Fruit fly (Drosophila melanogaster) whole organism, prepupa: Measurements from ENCODE around the gene Ir85a.

Experiments used
- Blimp-1 ChIP-seq: fragments of 200-800 bp; sonication (Bioruptor generic); optimal IDR thresholded peaks from 3 replicates; lab custom pipeline; 2017; ENCODE audit warnings: missing biosample characterization, missing genetic modification characterization, mild to moderate bottlenecking, moderate library complexity, missing genetic modification reagents
- CG10631 ChIP-seq: fragments of 200-800 bp; sonication (Bioruptor generic); optimal IDR thresholded peaks from 2 replicates; lab custom pipeline; 2016; ENCODE audit warnings: missing biosample characterization, missing genetic modification characterization
- CG11294 ChIP-seq: fragments of 200-800 bp; sonication (Bioruptor generic); IDR thresholded peaks from 2 replicates; pipeline ENCODE4 v1.3.6; 2022; ENCODE audit warnings: missing biosample characterization, missing genetic modification characterization
- CG11902 ChIP-seq: fragments of 200-800 bp; sonication (Bioruptor generic); optimal IDR thresholded peaks from 3 replicates; lab custom pipeline; 2016; ENCODE audit warnings: missing biosample characterization, missing genetic modification characterization
- CG1621 ChIP-seq: fragments of 200-800 bp; sonication (Bioruptor generic); optimal IDR thresholded peaks from 3 replicates; lab custom pipeline; 2018; ENCODE audit warnings: missing biosample characterization, mild to moderate bottlenecking, missing genetic modification characterization
- CG31627 ChIP-seq: fragments of 200-800 bp; sonication (Bioruptor generic); optimal IDR thresholded peaks from 3 replicates; lab custom pipeline; 2016; ENCODE audit warnings: missing biosample characterization, missing genetic modification characterization
- CG34406 ChIP-seq: fragments of 200-800 bp; sonication (Bioruptor generic); optimal IDR thresholded peaks from 3 replicates; lab custom pipeline; 2016; ENCODE audit warnings: missing biosample characterization, missing genetic modification characterization
- CG4318 ChIP-seq: fragments of 200-800 bp; sonication (Bioruptor generic); optimal IDR thresholded peaks from 3 replicates; lab custom pipeline; 2017; ENCODE audit warnings: missing biosample characterization, mild to moderate bottlenecking, missing genetic modification characterization
- CG6163 ChIP-seq: fragments of 200-800 bp; sonication (Bioruptor generic); IDR thresholded peaks from 3 replicates; pipeline ENCODE4 v1.3.6; 2022; ENCODE audit warnings: missing biosample characterization, missing genetic modification characterization
- CG6276 ChIP-seq: fragments of 200-800 bp; sonication (Bioruptor generic); optimal IDR thresholded peaks from 2 replicates; lab custom pipeline; 2017; ENCODE audit warnings: missing biosample characterization, mild to moderate bottlenecking, missing genetic modification characterization
- CG6792 ChIP-seq: fragments of 200-800 bp; sonication (Bioruptor generic); optimal IDR thresholded peaks from 3 replicates; lab custom pipeline; 2016; ENCODE audit warnings: missing biosample characterization, missing genetic modification characterization
- CG6808 ChIP-seq: fragments of 200-800 bp; sonication (Bioruptor generic); optimal IDR thresholded peaks from 3 replicates; lab custom pipeline; 2017; ENCODE audit warnings: missing biosample characterization, missing genetic modification characterization, mild to moderate bottlenecking, moderate library complexity, missing genetic modification reagents
- CG6854 ChIP-seq: fragments of 200-800 bp; sonication (Bioruptor generic); optimal IDR thresholded peaks from 2 replicates; lab custom pipeline; 2017; ENCODE audit warnings: missing biosample characterization, mild to moderate bottlenecking, missing genetic modification characterization
- CG8119 ChIP-seq: fragments of 200-800 bp; sonication (Bioruptor generic); IDR thresholded peaks from 3 replicates; pipeline ENCODE4 v1.3.6; 2022; ENCODE audit warnings: missing biosample characterization, missing genetic modification characterization
- CG8319 ChIP-seq: fragments of 200-800 bp; sonication (Bioruptor generic); optimal IDR thresholded peaks from 3 replicates; lab custom pipeline; 2016; ENCODE audit warnings: missing biosample characterization, missing genetic modification characterization
- CG8632 ChIP-seq: fragments of 200-800 bp; sonication (Bioruptor generic); optimal IDR thresholded peaks from 3 replicates; lab custom pipeline; 2016; ENCODE audit warnings: missing biosample characterization, missing genetic modification characterization
- CG9139 ChIP-seq: fragments of 200-800 bp; sonication (Bioruptor generic); optimal IDR thresholded peaks from 3 replicates; lab custom pipeline; 2017; ENCODE audit warnings: missing biosample characterization, mild to moderate bottlenecking, missing genetic modification characterization
- Eip75B ChIP-seq: fragments of 200-800 bp; sonication (Bioruptor generic); optimal IDR thresholded peaks from 3 replicates; lab custom pipeline; 2016; ENCODE audit warnings: missing biosample characterization, missing genetic modification characterization
- Eip78C ChIP-seq: fragments of 200-800 bp; sonication (Bioruptor generic); peaks from one replicate; lab custom pipeline; 2016; ENCODE audit warnings: missing biosample characterization, missing genetic modification characterization
- Eip93F ChIP-seq: fragments of 200-800 bp; sonication (Bioruptor generic); optimal IDR thresholded peaks from 2 replicates; lab custom pipeline; 2016; ENCODE audit warnings: missing biosample characterization, mild to moderate bottlenecking, missing genetic modification characterization
- Ets96B ChIP-seq: fragments of 200-800 bp; optimal IDR thresholded peaks from 2 replicates; lab custom pipeline; 2019; ENCODE audit warnings: missing biosample characterization, mild to moderate bottlenecking, missing genetic modification characterization, moderate library complexity
- Hr38 ChIP-seq: sonication (Bioruptor generic); optimal IDR thresholded peaks from 2 replicates; lab custom pipeline; 2016; ENCODE audit warnings: missing biosample characterization, missing genetic modification characterization
- Hr39 ChIP-seq: fragments of 200-800 bp; sonication (Bioruptor generic); optimal IDR thresholded peaks from 2 replicates; lab custom pipeline; 2016; ENCODE audit warnings: missing biosample characterization, missing genetic modification characterization
- Hr4 ChIP-seq: fragments of 200-800 bp; sonication (Bioruptor generic); optimal IDR thresholded peaks from 3 replicates; lab custom pipeline; 2016; ENCODE audit warnings: missing biosample characterization, missing genetic modification characterization
- Lpt ChIP-seq: fragments of 200-800 bp; sonication (Bioruptor generic); optimal IDR thresholded peaks from 3 replicates; lab custom pipeline; 2016; ENCODE audit warnings: missing biosample characterization, missing genetic modification characterization
- Met ChIP-seq: fragments of 200-800 bp; sonication (Bioruptor generic); optimal IDR thresholded peaks from 3 replicates; lab custom pipeline; 2016; ENCODE audit warnings: missing biosample characterization, missing genetic modification characterization
- OdsH ChIP-seq: fragments of 200-800 bp; sonication (Bioruptor generic); optimal IDR thresholded peaks from 3 replicates; lab custom pipeline; 2016; ENCODE audit warnings: missing biosample characterization, missing genetic modification characterization
- Sox102F ChIP-seq: fragments of 200-800 bp; sonication (Bioruptor generic); optimal IDR thresholded peaks from 2 replicates; lab custom pipeline; 2016; ENCODE audit warnings: missing biosample characterization, mild to moderate bottlenecking, missing genetic modification characterization
- Sox14 ChIP-seq: fragments of 200-800 bp; sonication (Bioruptor generic); optimal IDR thresholded peaks from 3 replicates; lab custom pipeline; 2016; ENCODE audit warnings: missing biosample characterization, missing genetic modification characterization
- Sox15 ChIP-seq: fragments of 200-800 bp; sonication (Bioruptor generic); optimal IDR thresholded peaks from 3 replicates; lab custom pipeline; 2016; ENCODE audit warnings: missing biosample characterization, missing genetic modification characterization
- achi ChIP-seq: fragments of 200-800 bp; sonication (Bioruptor generic); optimal IDR thresholded peaks from 3 replicates; lab custom pipeline; 2016; ENCODE audit warnings: missing biosample characterization, missing genetic modification characterization
- dac ChIP-seq: fragments of 200-800 bp; sonication (Bioruptor generic); optimal IDR thresholded peaks from 2 replicates; lab custom pipeline; 2017; ENCODE audit warnings: missing biosample characterization, mild to moderate bottlenecking, missing genetic modification characterization
- dsx ChIP-seq: fragments of 200-800 bp; optimal IDR thresholded peaks from 3 replicates; lab custom pipeline; 2019; ENCODE audit warnings: missing biosample characterization, mild to moderate bottlenecking, missing genetic modification characterization, moderate library complexity; ENCODE audit not compliant: poor library complexity, severe bottlenecking
- eg ChIP-seq: fragments of 200-800 bp; sonication (Bioruptor generic); IDR thresholded peaks from 3 replicates; pipeline ENCODE4 v1.3.6; 2022; ENCODE audit warnings: missing biosample characterization, missing genetic modification characterization
- esn ChIP-seq: fragments of 200-800 bp; sonication (Bioruptor generic); optimal IDR thresholded peaks from 2 replicates; lab custom pipeline; 2016; ENCODE audit warnings: missing biosample characterization, mild to moderate bottlenecking, missing genetic modification characterization, moderate library complexity
- fd59A ChIP-seq: fragments of 200-800 bp; sonication (Bioruptor generic); optimal IDR thresholded peaks from 2 replicates; lab custom pipeline; 2017; ENCODE audit warnings: missing biosample characterization, mild to moderate bottlenecking, missing genetic modification characterization, missing genetic modification reagents
- fd85E ChIP-seq: fragments of 200-800 bp; sonication (Bioruptor generic); optimal IDR thresholded peaks from 3 replicates; lab custom pipeline; 2016; ENCODE audit warnings: missing biosample characterization, missing genetic modification characterization
- pdm3 ChIP-seq: fragments of 200-800 bp; sonication (Bioruptor generic); optimal IDR thresholded peaks from 3 replicates; lab custom pipeline; 2016; ENCODE audit warnings: missing biosample characterization, missing genetic modification characterization
- salr ChIP-seq, 2 experiments: fragments of 200-800 bp; sonication (Bioruptor generic); optimal IDR thresholded peaks; 3 replicates each; lab custom pipeline; 2016 to 2018; ENCODE audit warnings: missing biosample characterization in 2 of 2, missing genetic modification characterization in 2 of 2, mild to moderate bottlenecking in 1 of 2
- spab ChIP-seq: fragments of 200-800 bp; sonication (Bioruptor generic); optimal IDR thresholded peaks from 2 replicates; lab custom pipeline; 2017; ENCODE audit warnings: missing biosample characterization, mild to moderate bottlenecking, missing genetic modification characterization, missing genetic modification reagents
- ss ChIP-seq, 2 experiments: fragments of 200-800 bp; sonication (Bioruptor generic); optimal IDR thresholded peaks; 2 replicates in 1 of 2; 3 replicates in 1 of 2; lab custom pipeline; 2017 to 2018; ENCODE audit warnings: mild to moderate bottlenecking in 2 of 2, missing biosample characterization in 2 of 2, missing genetic modification characterization in 2 of 2, moderate library complexity in 1 of 2
- svp ChIP-seq: fragments of 200-800 bp; sonication (Bioruptor generic); peaks from one replicate; lab custom pipeline; 2016; ENCODE audit warnings: missing biosample characterization, missing genetic modification characterization
- topi ChIP-seq: fragments of 200-800 bp; sonication (Bioruptor generic); optimal IDR thresholded peaks from 3 replicates; lab custom pipeline; 2016; ENCODE audit warnings: missing biosample characterization, missing genetic modification characterization
- vri ChIP-seq: fragments of 200-800 bp; sonication (Bioruptor generic); optimal IDR thresholded peaks from 3 replicates; lab custom pipeline; 2016; ENCODE audit warnings: missing biosample characterization, mild to moderate bottlenecking, missing genetic modification characterization

Ir85a gene

DNA sequence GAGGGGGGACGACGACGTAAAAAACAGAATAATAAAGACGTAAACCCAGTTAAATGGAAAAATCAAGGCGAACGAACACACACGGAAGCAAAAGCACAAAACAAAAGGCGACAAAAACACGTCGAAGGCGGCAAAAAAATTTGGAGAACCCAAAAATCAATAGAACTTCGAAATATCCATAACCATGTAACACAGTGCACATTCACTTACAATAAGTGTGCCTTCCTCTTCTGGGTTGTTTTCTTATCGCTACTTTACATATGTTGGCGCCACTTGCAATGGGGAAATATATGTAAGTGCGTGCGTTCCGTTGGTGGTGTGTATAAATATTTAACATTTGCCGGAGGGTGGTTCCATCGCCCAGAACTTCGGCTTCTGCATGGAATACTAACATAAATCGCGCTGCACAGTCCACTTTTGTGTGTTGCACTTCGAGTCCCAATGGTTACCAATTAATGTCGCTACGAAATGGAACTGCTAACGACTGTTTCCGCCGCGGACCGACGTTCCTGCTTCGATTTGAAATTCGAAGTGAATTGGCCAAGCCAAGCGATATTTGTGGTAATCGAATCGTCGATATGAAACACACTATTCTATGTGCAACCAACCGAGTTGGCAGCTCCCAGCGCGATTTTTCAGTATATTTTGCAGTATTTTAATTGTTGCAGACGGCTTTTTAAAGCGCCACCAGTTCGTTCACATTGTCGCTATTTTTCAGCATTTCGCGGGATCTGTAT lies 47.2 kb upstream of the Ir85a start, which contains the start of the genes CG9801 and Nasp (continued):
- TF ChIP-seq dsx (no peak), CG1621 (tag; lab: Kevin White, UChicago) (peak; percentile 22), CG11294 (GFP tag; lab: Robert Waterston, UW) (no peak), CG34406 (GFP tag; lab: Kevin White, UChicago) (no peak), salr (GFP tag; optimal IDR thresholded peaks at IDR 0.05; lab: Kevin White, UChicago) (no peak), Sox15 (GFP tag; lab: Kevin White, UChicago) (no peak), CG6808 (GFP tag; lab: Kevin White, UChicago) (no peak), topi (peak; percentile 26), vri (GFP tag; lab: Kevin White, UChicago) (peak; percentile 33), Eip75B (GFP tag; lab: Kevin White, UChicago) (no peak), OdsH (GFP tag; lab: Kevin White, UChicago) (no peak), svp (GFP tag; lab: Kevin White, UChicago) (peak; percentile 79), Hr38 (GFP tag; lab: Kevin White, UChicago) (no peak), Sox102F (peak; percentile 5), CG8319 (GFP tag; lab: Kevin White, UChicago) (no peak), ss (GFP tag; optimal IDR thresholded peaks at IDR 0.05; lab: Kevin White, UChicago) (no peak), CG9139 (GFP tag; lab: Kevin White, UChicago) (peak; percentile 35)

DNA sequence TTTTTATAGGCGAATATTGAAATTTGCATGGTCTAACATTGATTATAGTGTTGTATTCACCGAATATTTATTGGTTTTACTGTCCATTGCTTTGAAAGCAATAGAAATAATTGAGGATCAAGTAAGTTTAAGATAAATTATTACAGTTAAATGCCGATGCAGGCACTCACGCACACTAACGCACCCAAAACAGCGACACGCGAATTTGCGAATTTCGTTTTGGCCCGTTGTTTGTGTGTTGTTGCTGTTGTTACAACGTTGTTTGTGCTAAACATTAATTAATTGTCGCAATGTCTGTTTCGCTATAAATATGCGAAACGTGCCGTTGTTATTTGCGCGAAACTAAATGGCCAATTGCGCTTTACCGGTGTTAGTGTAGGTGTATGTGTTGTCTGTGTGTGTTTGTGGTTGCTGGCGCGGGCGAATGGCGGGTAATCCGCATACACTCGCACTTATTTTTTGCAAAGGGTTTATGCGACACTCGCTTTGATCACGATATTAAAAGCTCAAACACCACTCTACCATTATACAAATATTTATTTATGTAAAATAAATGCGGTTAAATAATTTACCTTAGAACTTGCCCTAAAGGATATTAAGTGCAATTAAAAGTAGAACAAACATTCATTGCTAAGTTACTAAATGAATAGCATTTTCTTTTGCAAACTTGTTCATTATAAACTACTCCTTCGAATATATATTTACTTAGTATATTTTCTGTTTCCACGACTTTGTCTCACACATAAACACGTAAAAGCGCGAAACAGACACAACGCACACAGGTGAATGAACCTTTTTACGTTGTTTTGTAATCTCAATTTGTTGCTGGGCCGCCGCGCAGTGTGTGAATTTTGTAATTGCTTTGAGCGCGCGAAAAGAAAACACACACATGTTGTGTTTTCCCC lies 46.4 kb upstream of the Ir85a start:
- TF ChIP-seq esn (peak; percentile 90), CG31627 (peak; percentile 79), Eip93F (peak; percentile 59), CG10631 (GFP tag; lab: Kevin White, UChicago) (peak; percentile 72), pdm3 (GFP tag; lab: Kevin White, UChicago) (peak; percentile 85), CG1621 (tag; lab: Kevin White, UChicago) (no peak), CG6854 (GFP tag; lab: Kevin White, UChicago) (peak; percentile 33), CG6808 (GFP tag; lab: Kevin White, UChicago) (peak; percentile 75), salr (GFP tag; optimal IDR thresholded peaks at IDR 0.05; lab: Kevin White, UChicago) (peak; percentile 1 to 80), CG6792 (GFP tag; lab: Kevin White, UChicago) (peak; percentile 77), Hr39 (GFP tag; lab: Kevin White, UChicago) (peak; percentile 74), eg (peak; percentile 86), spab (GFP tag; lab: Kevin White, UChicago) (peak; percentile 17), Lpt (GFP tag; lab: Kevin White, UChicago) (peak; percentile 69), achi (GFP tag; lab: Kevin White, UChicago) (peak; percentile 74), CG6276 (GFP tag; lab: Kevin White, UChicago) (peak; percentile 85), fd59A (GFP tag; lab: Kevin White, UChicago) (peak; percentile 63), CG8119 (GFP tag; lab: Robert Waterston, UW) (peak; percentile 81), topi (peak; percentile 87), svp (GFP tag; lab: Kevin White, UChicago) (peak; percentile 89), vri (GFP tag; lab: Kevin White, UChicago) (peak; percentile 70), Hr4 (GFP tag; lab: Kevin White, UChicago) (peak; percentile 80), Eip78C (GFP tag; lab: Kevin White, UChicago) (peak; percentile 96), Sox14 (GFP tag; lab: Kevin White, UChicago) (peak; percentile 75), Met (peak; percentile 87), CG11902 (GFP tag; lab: Kevin White, UChicago) (peak; percentile 52), dsx (peak; percentile 72), Ets96B (tag; lab: Kevin White, UChicago) (peak; percentile 64), CG4318 (GFP tag; lab: Kevin White, UChicago) (peak; percentile 67), Eip75B (GFP tag; lab: Kevin White, UChicago) (peak; percentile 77), dac (peak; percentile 73), CG9139 (GFP tag; lab: Kevin White, UChicago) (peak; percentile 35), CG11294 (GFP tag; lab: Robert Waterston, UW) (peak; percentile 57; the same call in 1 of the 2 replicates), fd85E (GFP tag; lab: Kevin White, UChicago) (no peak), CG6163 (peak; percentile 76), OdsH (GFP tag; lab: Kevin White, UChicago) (peak; percentile 86), CG8632 (GFP tag; lab: Kevin White, UChicago) (peak; percentile 84), CG8319 (GFP tag; lab: Kevin White, UChicago) (peak; percentile 71), Blimp-1 (GFP tag; lab: Kevin White, UChicago) (peak; percentile 66)
